Worm (Caenorhabditis elegans): ENCODE data around the gene T23G4.2.

T23G4.2 gene

ce11 chrIV:13689302-13689880 lies at the start of gene T23G4.2:
T23G4.2 (minus strand) TSS chrIV:13689556.
- TF ChIP-seq F23B12.7 (tag; optimal IDR thresholded peaks at IDR 0.05; ENCODE audit: insufficient read depth) (no peak), F55B11.4 (tag; optimal IDR thresholded peaks at IDR 0.05; ENCODE audit: borderline replicate concordance, insufficient read depth) (no peak), fkh-3 (tag; optimal IDR thresholded peaks at IDR 0.05) (no peak), lin-40 (tag; optimal IDR thresholded peaks at IDR 0.05) (no peak), pha-4 (tag; optimal IDR thresholded peaks at IDR 0.05) (no peak), cebp-1 (GFP tag; IDR thresholded peaks at IDR 0.05) (no peak), cebp-1 (tag; optimal IDR thresholded peaks at IDR 0.05) (no peak), lin-26 (GFP tag; IDR thresholded peaks at IDR 0.05) (no peak), ama-1 (optimal IDR thresholded peaks at IDR 0.05) (no peak), ama-1 (GFP tag; optimal IDR thresholded peaks at IDR 0.05) (no peak), snpc-1.1 (tag; optimal IDR thresholded peaks at IDR 0.05; ENCODE audit: insufficient read depth) (no peak), cebp-2 (GFP tag; IDR thresholded peaks at IDR 0.05) (no peak), lsy-27 (tag; optimal IDR thresholded peaks at IDR 0.05; ENCODE audit: borderline replicate concordance, insufficient read depth) (no peak), lag-1 (GFP tag; IDR thresholded peaks at IDR 0.05) (no peak), him-1 (tag; optimal IDR thresholded peaks at IDR 0.05) (no peak), F57C9.4 (tag; optimal IDR thresholded peaks at IDR 0.05) (no peak), let-526 (GFP tag; IDR thresholded peaks at IDR 0.05) (no peak), tlf-1 (GFP tag; optimal IDR thresholded peaks at IDR 0.05) (no peak), akir-1 (GFP tag; optimal IDR thresholded peaks at IDR 0.05) (no peak), aptf-3 (GFP tag; IDR thresholded peaks at IDR 0.05) (no peak), unc-130 (GFP tag; optimal IDR thresholded peaks at IDR 0.05) (no peak)

- TF ChIP-seq nhr-80 (tag; optimal IDR thresholded peaks at IDR 0.05) (peak; percentile 36), lin-35 (GFP tag; optimal IDR thresholded peaks at IDR 0.05) (no peak)
These were observed 38.5 kb upstream of the T23G4.2 start for ce11 chrIV:13727865-13728264.

- TF ChIP-seq F57A8.1 (GFP tag; optimal IDR thresholded peaks at IDR 0.05) (no peak), sptf-2 (GFP tag; optimal IDR thresholded peaks at IDR 0.05) (no peak), ztf-3 (GFP tag; optimal IDR thresholded peaks at IDR 0.05) (no peak), nhr-120 (GFP tag; IDR thresholded peaks at IDR 0.05) (no peak), mes-4 (tag; optimal IDR thresholded peaks at IDR 0.05) (no peak), pbrm-1 (GFP tag; IDR thresholded peaks at IDR 0.05) (no peak), F52B5.7 (tag; optimal IDR thresholded peaks at IDR 0.05) (no peak), nhr-80 (tag; optimal IDR thresholded peaks at IDR 0.05) (no peak), ceh-27 (GFP tag; optimal IDR thresholded peaks at IDR 0.05) (no peak)
These were observed 37.3 kb upstream of the T23G4.2 start, which contains the start of gene ent-4 for ce11 chrIV:13726630-13727029. ent-4 (plus strand) TSS chrIV:13726930.

ce11 chrIV:13725201-13725600 lies 35.8 kb upstream of the T23G4.2 start:
- TF ChIP-seq hmg-1.2 (GFP tag; IDR thresholded peaks at IDR 0.05) = no peak
- peak; percentile 80 for TF ChIP-seq sptf-2 (GFP tag; optimal IDR thresholded peaks at IDR 0.05)
- peak; percentile 19 for TF ChIP-seq nhr-90 (tag; optimal IDR thresholded peaks at IDR 0.05)
- TF ChIP-seq pha-4 (tag; optimal IDR thresholded peaks at IDR 0.05) = peak; percentile 49
- TF ChIP-seq egl-18 (GFP tag; IDR thresholded peaks at IDR 0.05) = no peak
- peak; percentile 30 for TF ChIP-seq madf-10 (tag; optimal IDR thresholded peaks at IDR 0.05)
- no peak for TF ChIP-seq lsy-27 (tag; optimal IDR thresholded peaks at IDR 0.05; ENCODE audit: borderline replicate concordance, insufficient read depth)
- TF ChIP-seq T26A5.8 (tag; optimal IDR thresholded peaks at IDR 0.05) = no peak
- peak; percentile 100 for TF ChIP-seq nhr-80 (tag; optimal IDR thresholded peaks at IDR 0.05)
- no peak for TF ChIP-seq snpc-4 (GFP tag; optimal IDR thresholded peaks at IDR 0.05)
- TF ChIP-seq snpc-4 (tag; optimal IDR thresholded peaks at IDR 0.05) = peak in 2 of 4 experiments; percentile 16 to 18
- no peak for TF ChIP-seq K12H6.12 (tag; optimal IDR thresholded peaks at IDR 0.05)
- peak; percentile 64 to 73 for TF ChIP-seq let-607 (tag; optimal IDR thresholded peaks at IDR 0.05)
- no peak for TF ChIP-seq chd-7 (tag; optimal IDR thresholded peaks at IDR 0.05)
- no peak for TF ChIP-seq madf-6 (GFP tag; IDR thresholded peaks at IDR 0.05)
- TF ChIP-seq tbp1 (GFP tag; optimal IDR thresholded peaks at IDR 0.05) = peak; percentile 36
- peak; percentile 52 for TF ChIP-seq ets-4 (GFP tag; optimal IDR thresholded peaks at IDR 0.05)

Data from whole organism, young adult.